Worm (Caenorhabditis elegans): ENCODE measurements around the gene srh-206.

srh-206 gene

ce11 chrV:16954766-16955165 is at the start of gene srh-206:
Gene srh-206 (minus strand): TSS chrV:16954866.
- TF ChIP-seq fkh-6 (tag; optimal IDR thresholded peaks at IDR 0.05): no peak

ce11 chrV:17001167-17001566 is 46.5 kb upstream of the srh-206 start, which contains the start of gene sri-9:
Gene sri-9 (plus strand): TSS chrV:17001467.
- TF ChIP-seq C08G9.2 (tag; optimal IDR thresholded peaks at IDR 0.05) (no peak), odd-2 (tag; optimal IDR thresholded peaks at IDR 0.05) (no peak)

- TF ChIP-seq ref-2 (tag; optimal IDR thresholded peaks at IDR 0.05): no peak
- TF ChIP-seq pha-4 (tag; optimal IDR thresholded peaks at IDR 0.05): no peak
- TF ChIP-seq ceh-30 (tag; optimal IDR thresholded peaks at IDR 0.05): no peak
- no peak for TF ChIP-seq lin-11 (tag; optimal IDR thresholded peaks at IDR 0.05)
- TF ChIP-seq unc-3 (GFP tag; conservative IDR thresholded peaks at IDR 0.05): no peak
- no peak for TF ChIP-seq unc-3 (tag; optimal IDR thresholded peaks at IDR 0.05)
- TF ChIP-seq C38D4.7 (GFP tag; optimal IDR thresholded peaks at IDR 0.05): no peak
These were observed 46.0 kb upstream of the srh-206 start for ce11 chrV:17000635-17001034.

- TF ChIP-seq sox-2 (GFP tag; IDR thresholded peaks at IDR 0.05) (no peak), ceh-9 (tag; optimal IDR thresholded peaks at IDR 0.05) (no peak), syd-9 (tag; optimal IDR thresholded peaks at IDR 0.05) (no peak), elt-2 (tag; optimal IDR thresholded peaks at IDR 0.05) (no peak), pqm-1 (tag; optimal IDR thresholded peaks at IDR 0.05) (no peak), rnt-1 (tag; optimal IDR thresholded peaks at IDR 0.05) (no peak), hlh-8 (tag; optimal IDR thresholded peaks at IDR 0.05) (no peak), ttx-3 (tag; optimal IDR thresholded peaks at IDR 0.05) (no peak), unc-3 (GFP tag; conservative IDR thresholded peaks at IDR 0.05) (no peak), unc-3 (tag; optimal IDR thresholded peaks at IDR 0.05) (no peak), ceh-22 (tag; optimal IDR thresholded peaks at IDR 0.05) (no peak), gmeb-2 (tag; optimal IDR thresholded peaks at IDR 0.05) (no peak)
These were observed 45.5 kb upstream of the srh-206 start, which contains the start of gene str-217 for ce11 chrV:17000204-17000603. Gene str-217 (minus strand): TSS chrV:17000304.

- no peak for TF ChIP-seq nfya-1 (tag; optimal IDR thresholded peaks at IDR 0.05)
- no peak for TF ChIP-seq sdc-2 (tag; optimal IDR thresholded peaks at IDR 0.05)
- TF ChIP-seq fkh-6 (tag; optimal IDR thresholded peaks at IDR 0.05): no peak
- no peak for TF ChIP-seq T23F11.4 (GFP tag; optimal IDR thresholded peaks at IDR 0.05)
- no peak for TF ChIP-seq fax-1 (tag; optimal IDR thresholded peaks at IDR 0.05)
- no peak for TF ChIP-seq gmeb-2 (tag; optimal IDR thresholded peaks at IDR 0.05)
- no peak for TF ChIP-seq pha-4 (tag; optimal IDR thresholded peaks at IDR 0.05)
- TF ChIP-seq ceh-31 (tag; optimal IDR thresholded peaks at IDR 0.05): no peak
- no peak for TF ChIP-seq lin-11 (tag; optimal IDR thresholded peaks at IDR 0.05)
- no peak for TF ChIP-seq nhr-232 (tag; optimal IDR thresholded peaks at IDR 0.05)
- no peak for TF ChIP-seq ttx-3 (tag; optimal IDR thresholded peaks at IDR 0.05)
- no peak for TF ChIP-seq ahr-1 (tag; optimal IDR thresholded peaks at IDR 0.05)
- no peak for TF ChIP-seq pat-9 (tag; optimal IDR thresholded peaks at IDR 0.05)
- no peak for TF ChIP-seq dmd-4 (tag; optimal IDR thresholded peaks at IDR 0.05; ENCODE audit: borderline replicate concordance)
- no peak for TF ChIP-seq pros-1 (tag; optimal IDR thresholded peaks at IDR 0.05)
- no peak for TF ChIP-seq ceh-14 (tag; optimal IDR thresholded peaks at IDR 0.05)
- no peak for TF ChIP-seq ceh-2 (tag; optimal IDR thresholded peaks at IDR 0.05)
These were observed 37.7 kb upstream of the srh-206 start for ce11 chrV:16992383-16992782.

- TF ChIP-seq ttx-3 (tag; optimal IDR thresholded peaks at IDR 0.05) (no peak), ceh-34 (tag; optimal IDR thresholded peaks at IDR 0.05) (no peak), pax-1 (tag; optimal IDR thresholded peaks at IDR 0.05) (no peak), C38D4.7 (GFP tag; optimal IDR thresholded peaks at IDR 0.05) (no peak), npax-4 (tag; optimal IDR thresholded peaks at IDR 0.05) (no peak), ceh-9 (tag; optimal IDR thresholded peaks at IDR 0.05) (no peak), pros-1 (tag; optimal IDR thresholded peaks at IDR 0.05) (no peak), fkh-6 (tag; optimal IDR thresholded peaks at IDR 0.05) (no peak), hlh-30 (tag; optimal IDR thresholded peaks at IDR 0.05; ENCODE audit: insufficient read depth) (no peak), T23F11.4 (GFP tag; optimal IDR thresholded peaks at IDR 0.05) (no peak), eyg-1 (tag; optimal IDR thresholded peaks at IDR 0.05) (no peak), ceh-22 (tag; optimal IDR thresholded peaks at IDR 0.05) (no peak), ceh-19 (GFP tag; optimal IDR thresholded peaks at IDR 0.05) (no peak), odd-2 (tag; optimal IDR thresholded peaks at IDR 0.05) (no peak), pat-9 (tag; optimal IDR thresholded peaks at IDR 0.05) (no peak)
These were observed 37.1 kb upstream of the srh-206 start, which contains the start of gene srz-95 for ce11 chrV:16991734-16992133. Gene srz-95 (plus strand): TSS chrV:16992034.
